Worm (Caenorhabditis elegans) whole organism, L3 larva: ENCODE results near the gene T28D9.11.

Source experiments
- aly-2 ChIP-seq: fragments of 150-350 bp; optimal IDR thresholded peaks from 2 replicates; lab custom pipeline; 2014; ENCODE audit warnings: missing biosample characterization, missing genetic modification characterization
- ama-1 ChIP-seq: fragments of 150-350 bp; optimal IDR thresholded peaks from 2 replicates; lab custom pipeline; 2018
- egl-27 ChIP-seq: sonication (generic microtip); optimal IDR thresholded peaks from 4 replicates; lab custom pipeline; 2017; ENCODE audit warnings: missing biosample characterization, missing genetic modification reagents, missing genetic modification characterization
- egl-5 ChIP-seq: fragments of 150-350 bp; optimal IDR thresholded peaks from 2 replicates; lab custom pipeline; 2017; ENCODE audit warnings: missing biosample characterization, missing genetic modification reagents, missing genetic modification characterization, inconsistent platforms
- elt-1 ChIP-seq: fragments of 150-350 bp; optimal IDR thresholded peaks from 2 replicates; lab custom pipeline; 2014; ENCODE audit warnings: missing biosample characterization, missing genetic modification characterization
- elt-2 ChIP-seq: sonication (generic microtip); optimal IDR thresholded peaks from 2 replicates; lab custom pipeline; 2016; ENCODE audit warnings: missing genetic modification reagents, mild to moderate bottlenecking, missing genetic modification characterization, missing compliant biosample characterization
- elt-3 ChIP-seq, 3 experiments: fragments of 150-350 bp in 1 of 3; sonication (generic microtip) in 2 of 3; optimal IDR thresholded peaks; 2 replicates in 2 of 3; 4 replicates in 1 of 3; lab custom pipeline; 2014 to 2017; ENCODE audit warnings: missing biosample characterization in 3 of 3, missing genetic modification characterization in 3 of 3
- eor-1 ChIP-seq, 2 experiments: fragments of 150-350 bp; optimal IDR thresholded peaks; 2 replicates each; lab custom pipeline; 2014 to 2018; ENCODE audit warnings: missing biosample characterization in 2 of 2, missing genetic modification characterization in 2 of 2
- fkh-2 ChIP-seq: fragments of 150-350 bp; optimal IDR thresholded peaks from 2 replicates; lab custom pipeline; 2014; ENCODE audit warnings: missing biosample characterization, missing genetic modification reagents, missing genetic modification characterization
- fos-1 ChIP-seq: fragments of 150-350 bp; optimal IDR thresholded peaks from 2 replicates; lab custom pipeline; 2014; ENCODE audit warnings: missing biosample characterization, missing genetic modification characterization
- hmg-11 ChIP-seq: sonication (generic microtip); optimal IDR thresholded peaks from 2 replicates; lab custom pipeline; 2016; ENCODE audit warnings: missing genetic modification characterization, missing compliant biosample characterization
- jun-1 ChIP-seq: fragments of 150-350 bp; optimal IDR thresholded peaks from 2 replicates; lab custom pipeline; 2014; ENCODE audit warnings: missing biosample characterization, missing genetic modification reagents, missing genetic modification characterization
- lin-39 ChIP-seq: fragments of 150-350 bp; optimal IDR thresholded peaks from 2 replicates; lab custom pipeline; 2018; ENCODE audit warnings: missing biosample characterization, missing genetic modification reagents, missing genetic modification characterization
- mml-1 ChIP-seq: fragments of 150-350 bp; sonication (generic microtip); optimal IDR thresholded peaks from 3 replicates; lab custom pipeline; 2014; ENCODE audit warnings: missing biosample characterization, missing genetic modification characterization
- nfya-1 ChIP-seq: sonication (generic microtip); optimal IDR thresholded peaks from 2 replicates; lab custom pipeline; 2017; ENCODE audit warnings: missing genetic modification characterization, mild to moderate bottlenecking, missing compliant biosample characterization, antibody characterized with exemption, moderate library complexity; ENCODE audit not compliant: insufficient read depth
- nhr-12 ChIP-seq: fragments of 150-350 bp; optimal IDR thresholded peaks from 2 replicates; lab custom pipeline; 2014; ENCODE audit warnings: missing biosample characterization, missing genetic modification characterization
- nhr-237 ChIP-seq: fragments of 150-350 bp; optimal IDR thresholded peaks from 2 replicates; lab custom pipeline; 2014; ENCODE audit warnings: missing biosample characterization, missing genetic modification characterization
- nhr-67 ChIP-seq: fragments of 150-350 bp; optimal IDR thresholded peaks from 2 replicates; lab custom pipeline; 2014; ENCODE audit warnings: missing biosample characterization, missing genetic modification characterization
- nhr-76 ChIP-seq: fragments of 150-350 bp; sonication (generic microtip); optimal IDR thresholded peaks from 5 replicates; lab custom pipeline; 2014; ENCODE audit warnings: missing biosample characterization, missing genetic modification characterization
- pha-4 ChIP-seq: fragments of 150-350 bp; optimal IDR thresholded peaks from 2 replicates; lab custom pipeline; 2014; ENCODE audit warnings: missing biosample characterization, missing genetic modification reagents, missing genetic modification characterization
- pqm-1 ChIP-seq: fragments of 150-350 bp; optimal IDR thresholded peaks from 2 replicates; lab custom pipeline; 2017; ENCODE audit warnings: missing biosample characterization, missing genetic modification characterization, inconsistent platforms
- sea-2 ChIP-seq: fragments of 150-350 bp; sonication (generic microtip); optimal IDR thresholded peaks from 4 replicates; lab custom pipeline; 2014; ENCODE audit warnings: missing biosample characterization, missing genetic modification reagents, missing genetic modification characterization
- tbx-2 ChIP-seq: sonication (generic microtip); optimal IDR thresholded peaks from 2 replicates; lab custom pipeline; 2016; ENCODE audit warnings: mild to moderate bottlenecking, missing genetic modification characterization, missing compliant biosample characterization
- unc-39 ChIP-seq: sonication (generic microtip); optimal IDR thresholded peaks from 4 replicates; lab custom pipeline; 2017; ENCODE audit warnings: missing biosample characterization, missing genetic modification characterization
- unc-62 ChIP-seq: fragments of 150-350 bp; sonication (generic microtip); optimal IDR thresholded peaks from 4 replicates; lab custom pipeline; 2014; ENCODE audit warnings: missing biosample characterization, missing genetic modification reagents, missing genetic modification characterization
- zag-1 ChIP-seq: fragments of 150-350 bp; optimal IDR thresholded peaks from 2 replicates; lab custom pipeline; 2014; ENCODE audit warnings: missing biosample characterization, missing genetic modification characterization
- ztf-11 ChIP-seq: fragments of 150-350 bp; optimal IDR thresholded peaks from 2 replicates; lab custom pipeline; 2014; ENCODE audit warnings: missing biosample characterization, missing genetic modification characterization

The T28D9.11 gene

DNA sequence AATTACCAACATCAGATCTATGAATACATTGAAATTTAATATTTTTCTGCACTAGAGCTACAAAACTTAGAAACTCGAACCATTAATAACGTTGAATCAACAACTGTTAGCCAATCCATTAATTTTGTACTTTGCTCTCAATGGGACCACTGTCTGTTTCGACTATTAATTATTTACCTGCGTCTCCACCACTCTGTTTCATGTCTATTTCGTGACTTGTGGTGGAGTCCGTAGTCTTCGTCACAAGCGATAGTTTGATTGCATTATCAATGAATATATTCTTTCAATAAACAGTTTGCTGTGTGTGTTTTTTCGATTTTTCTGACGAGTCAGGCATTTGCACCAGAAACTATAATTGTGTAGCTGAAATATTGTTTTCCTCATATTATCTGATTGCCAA is 5.4 kb downstream of the T28D9.11 start:
- no peak for TF ChIP-seq aly-2
- no peak for TF ChIP-seq nhr-237 (tag; lab: Kevin White, UChicago)
- peak; percentile 57 for TF ChIP-seq elt-2
- peak; percentile 17 for TF ChIP-seq nfya-1 (tag; lab: Kevin White, UChicago)
- peak; percentile 64 for TF ChIP-seq pqm-1 (tag; lab: Kevin White, UChicago)

ce11 chrII:6484876-6485526 is 6.8 kb downstream of the T28D9.11 start, which contains the start of the genes lido-16 and plpp-1.2:
lido-16 (minus strand) TSS chrII:6484976.
plpp-1.2 (plus strand) TSS chrII:6485476.
- no peak for TF ChIP-seq zag-1 (tag; lab: Kevin White, UChicago)
- no peak for TF ChIP-seq mml-1 (tag; lab: Kevin White, UChicago)
- no peak for TF ChIP-seq hmg-11 (tag; lab: Kevin White, UChicago)
- TF ChIP-seq, all 47 proteins: peak for 0

ce11 chrII:6482762-6483161 is 9.0 kb downstream of the T28D9.11 start:
- no peak for TF ChIP-seq elt-1 (tag; lab: Kevin White, UChicago)
- no peak for TF ChIP-seq egl-5

DNA sequence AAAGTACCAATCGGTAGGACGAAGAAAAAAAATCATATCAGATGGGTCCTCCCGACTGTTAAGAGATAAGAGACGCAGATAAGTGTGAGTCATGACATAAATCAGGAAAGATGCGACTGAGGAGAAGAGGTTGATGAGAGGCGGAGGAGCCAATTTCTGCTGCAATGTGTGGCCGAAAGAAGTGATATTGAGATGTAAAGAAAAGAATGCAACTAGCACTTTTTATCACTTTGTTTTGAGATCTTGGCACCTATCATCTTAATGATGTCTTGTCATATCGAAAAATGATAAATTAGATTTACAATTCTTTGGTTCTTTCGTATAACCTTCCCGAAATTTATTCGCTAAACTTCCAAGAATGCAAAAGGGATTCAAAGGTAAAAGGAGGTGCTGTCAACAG is 9.7 kb downstream of the T28D9.11 start, which contains the start of gene del-10:
Gene del-10, minus strand, starts transcription at position 24 of the 400 bp plus-strand sequence.
- TF ChIP-seq egl-5 (peak; percentile 78), zag-1 (tag; lab: Kevin White, UChicago) (no peak)
- TF ChIP-seq, all 47 proteins: peak for 1

ce11 chrII:6476655-6477054 is 15.1 kb downstream of the T28D9.11 start, which contains the start of gene T28D9.4:
T28D9.4 (plus strand) TSS chrII:6476955.
- TF ChIP-seq pha-4 (tag; lab: Kevin White, UChicago): no peak
- no peak for TF ChIP-seq eor-1 (tag; optimal IDR thresholded peaks at IDR 0.05; lab: Kevin White, UChicago)
- no peak for TF ChIP-seq fkh-2 (tag; lab: Kevin White, UChicago)
- TF ChIP-seq nhr-12 (tag; lab: Kevin White, UChicago): no peak
- TF ChIP-seq fos-1 (tag; lab: Kevin White, UChicago): no peak
- TF ChIP-seq, all 47 proteins: peak for 0

ce11 chrII:6475180-6475737 is 16.5 kb downstream of the T28D9.11 start, which contains the start of gene T28D9.16:
T28D9.16 (plus strand) TSS chrII:6475687.
- TF ChIP-seq hmg-11 (tag; lab: Kevin White, UChicago) (no peak), egl-5 (no peak), zag-1 (tag; lab: Kevin White, UChicago) (no peak), pha-4 (tag; lab: Kevin White, UChicago) (no peak), sea-2 (GFP tag; lab: Kevin White, UChicago) (no peak), aly-2 (no peak), unc-62 (no peak), elt-3 (tag; optimal IDR thresholded peaks at IDR 0.05; lab: Kevin White, UChicago) (no peak), fos-1 (tag; lab: Kevin White, UChicago) (no peak), nhr-76 (tag; lab: Kevin White, UChicago) (no peak), nhr-67 (no peak), tbx-2 (tag; lab: Kevin White, UChicago) (no peak), elt-2 (no peak), ztf-11 (tag; lab: Kevin White, UChicago) (no peak), jun-1 (no peak), eor-1 (tag; optimal IDR thresholded peaks at IDR 0.05; lab: Kevin White, UChicago) (no peak), lin-39 (tag; lab: Kevin White, UChicago) (no peak)

DNA sequence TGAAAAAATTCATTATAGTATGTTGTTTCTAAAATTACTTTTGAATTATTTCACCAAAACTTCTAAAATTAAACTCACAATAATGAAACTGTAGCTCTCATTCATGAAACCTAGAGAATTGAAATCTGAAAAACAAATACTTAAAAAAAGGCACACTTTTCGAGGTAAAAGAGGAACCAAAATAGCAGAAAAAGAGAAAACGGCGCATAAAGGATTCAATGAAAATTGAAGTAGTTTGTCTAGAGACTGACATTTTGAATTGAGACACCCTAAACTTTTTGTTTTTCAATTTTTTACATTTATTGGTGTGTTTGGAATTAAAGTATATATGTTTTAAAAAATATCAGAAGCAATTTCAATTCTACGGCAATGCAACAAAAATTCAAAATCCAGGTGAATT is 20.8 kb downstream of the T28D9.11 start, which contains the start of gene dgk-5:
Gene dgk-5, minus strand, starts transcription at position 101 of the 400 bp plus-strand sequence.
- TF ChIP-seq egl-27 (tag; lab: Kevin White, UChicago): no peak
- no peak for TF ChIP-seq ama-1 (lab: Kevin White, UChicago)
- no peak for TF ChIP-seq fkh-2 (tag; lab: Kevin White, UChicago)
- no peak for TF ChIP-seq unc-39
- no peak for TF ChIP-seq sea-2 (GFP tag; lab: Kevin White, UChicago)
- no peak for TF ChIP-seq nfya-1 (tag; lab: Kevin White, UChicago)
- TF ChIP-seq mml-1 (tag; lab: Kevin White, UChicago): no peak
- no peak for TF ChIP-seq fos-1 (tag; lab: Kevin White, UChicago)
- no peak for TF ChIP-seq pqm-1 (tag; lab: Kevin White, UChicago)
